Worm (Caenorhabditis elegans) whole organism, L3 larva: Measurements from ENCODE around the gene rsp-2.
A peak's percentile ranks its signal among the peaks of the same experiment; 100 is the strongest.

Experiments used
- R02D3.7 ChIP-seq: fragments of 150-350 bp; optimal IDR thresholded peaks from 2 replicates; lab custom pipeline; 2014; ENCODE audit warnings: missing biosample characterization, missing genetic modification characterization
- elt-1 ChIP-seq: fragments of 150-350 bp; optimal IDR thresholded peaks from 2 replicates; lab custom pipeline; 2014; ENCODE audit warnings: missing biosample characterization, missing genetic modification characterization
- nhr-12 ChIP-seq: fragments of 150-350 bp; optimal IDR thresholded peaks from 2 replicates; lab custom pipeline; 2014; ENCODE audit warnings: missing biosample characterization, missing genetic modification characterization
- nhr-25 ChIP-seq: sonication (generic microtip); optimal IDR thresholded peaks from 2 replicates; lab custom pipeline; 2017; ENCODE audit warnings: missing biosample characterization, missing genetic modification characterization
- skn-1 ChIP-seq: fragments of 150-350 bp; optimal IDR thresholded peaks from 2 replicates; lab custom pipeline; 2014; ENCODE audit warnings: missing biosample characterization, missing genetic modification characterization

DNA sequence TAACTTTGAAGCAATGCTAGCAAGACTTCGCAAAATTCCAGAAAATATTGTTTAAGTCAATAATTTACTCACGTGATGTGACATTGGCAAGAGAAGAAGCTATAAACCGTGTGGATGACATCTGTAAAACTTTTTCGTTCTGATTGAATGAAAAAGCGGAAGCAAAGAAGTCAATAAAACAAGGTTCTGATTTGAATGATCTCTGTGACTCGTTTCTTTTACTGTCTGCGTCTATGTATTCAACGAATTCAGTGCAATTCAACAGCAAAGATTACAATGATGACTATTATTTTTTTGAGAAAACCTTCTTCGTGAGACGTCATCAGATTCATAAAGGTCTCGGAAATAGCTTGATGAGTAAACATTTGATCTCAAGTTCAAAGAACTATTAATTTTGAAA lies 40.1 kb upstream of the rsp-2 start, which contains the start of gene hacl-1:
- no peak for TF ChIP-seq R02D3.7
- no peak for TF ChIP-seq nhr-12 (tag; lab: Kevin White, UChicago)
- no peak for TF ChIP-seq elt-1
- TF ChIP-seq skn-1 (tag; lab: Kevin White, UChicago): no peak
- peak; percentile 87 for TF ChIP-seq nhr-25 (tag; lab: Kevin White, UChicago)
